Fruit fly (Drosophila melanogaster) whole organism, adult: ENCODE results near the gene Mdh2.

Source experiments
- CG11617 ChIP-seq: fragments of 200-800 bp; sonication (Bioruptor generic); optimal IDR thresholded peaks from 2 replicates; lab custom pipeline; 2017; ENCODE audit warnings: mild to moderate bottlenecking, missing biosample characterization, missing genetic modification reagents, missing genetic modification characterization
- CG12768 ChIP-seq: fragments of 200-800 bp; sonication (Bioruptor generic); optimal IDR thresholded peaks from 2 replicates; lab custom pipeline; 2017; ENCODE audit warnings: missing biosample characterization, missing genetic modification characterization, mild to moderate bottlenecking, moderate library complexity, missing genetic modification reagents
- CG14711 ChIP-seq: fragments of 200-800 bp; sonication (Bioruptor generic); optimal IDR thresholded peaks from 2 replicates; lab custom pipeline; 2018; ENCODE audit warnings: missing biosample characterization, mild to moderate bottlenecking, missing genetic modification characterization, moderate library complexity
- CG1620 ChIP-seq: fragments of 200-800 bp; sonication (Bioruptor generic); optimal IDR thresholded peaks from 2 replicates; lab custom pipeline; 2016; ENCODE audit warnings: missing biosample characterization, missing genetic modification characterization
- CG33017 ChIP-seq: fragments of 200-800 bp; sonication (Bioruptor generic); optimal IDR thresholded peaks from 2 replicates; lab custom pipeline; 2018; ENCODE audit warnings: missing biosample characterization, mild to moderate bottlenecking, missing genetic modification characterization, moderate library complexity
- CG5204 ChIP-seq: fragments of 200-800 bp; sonication (Bioruptor generic); optimal IDR thresholded peaks from 2 replicates; lab custom pipeline; 2016; ENCODE audit warnings: missing biosample characterization, missing genetic modification characterization
- CG7045 ChIP-seq: fragments of 200-800 bp; sonication (Bioruptor generic); optimal IDR thresholded peaks from 2 replicates; lab custom pipeline; 2017; ENCODE audit warnings: missing biosample characterization, mild to moderate bottlenecking, missing genetic modification characterization
- CG7101 ChIP-seq: fragments of 200-800 bp; sonication (Bioruptor generic); optimal IDR thresholded peaks from 2 replicates; lab custom pipeline; 2018; ENCODE audit warnings: missing biosample characterization, mild to moderate bottlenecking, missing genetic modification characterization, moderate library complexity
- Clk ChIP-seq: fragments of 200-800 bp; sonication (Bioruptor generic); optimal IDR thresholded peaks from 2 replicates; lab custom pipeline; 2017; ENCODE audit warnings: missing biosample characterization, missing genetic modification characterization
- Crg-1 ChIP-seq: fragments of 200-800 bp; sonication (Bioruptor generic); optimal IDR thresholded peaks from 2 replicates; lab custom pipeline; 2016; ENCODE audit warnings: missing biosample characterization, missing genetic modification characterization
- Hr96 ChIP-seq: fragments of 200-800 bp; sonication (Bioruptor generic); optimal IDR thresholded peaks from 2 replicates; lab custom pipeline; 2016; ENCODE audit warnings: missing biosample characterization, missing genetic modification characterization
- Mnt ChIP-seq: fragments of 200-800 bp; sonication (Bioruptor generic); optimal IDR thresholded peaks from 2 replicates; lab custom pipeline; 2016; ENCODE audit warnings: missing biosample characterization, mild to moderate bottlenecking, missing genetic modification characterization
- bab1 ChIP-seq: fragments of 200-800 bp; sonication (Bioruptor generic); optimal IDR thresholded peaks from 3 replicates; lab custom pipeline; 2019; ENCODE audit warnings: missing biosample characterization, mild to moderate bottlenecking, missing genetic modification characterization, moderate library complexity
- cic ChIP-seq: fragments of 200-800 bp; sonication (Bioruptor generic); optimal IDR thresholded peaks from 2 replicates; lab custom pipeline; 2017; ENCODE audit warnings: missing biosample characterization, mild to moderate bottlenecking, missing genetic modification characterization, moderate library complexity
- cnc ChIP-seq, 2 experiments: fragments of >200 bp; optimal IDR thresholded peaks; 2 replicates each; lab custom pipeline; 2017
- kay ChIP-seq: fragments of 200-800 bp; sonication (Bioruptor generic); peaks from one replicate; lab custom pipeline; 2016; ENCODE audit warnings: missing biosample characterization, missing genetic modification characterization, borderline replicate concordance
- ovo ChIP-seq: fragments of 200-800 bp; sonication (Bioruptor generic); optimal IDR thresholded peaks from 2 replicates; lab custom pipeline; 2016; ENCODE audit warnings: missing biosample characterization, missing genetic modification characterization
- pad ChIP-seq: fragments of 200-800 bp; sonication (Bioruptor generic); optimal IDR thresholded peaks from 3 replicates; lab custom pipeline; 2017; ENCODE audit warnings: missing biosample characterization, missing genetic modification characterization, mild to moderate bottlenecking, moderate library complexity, missing genetic modification reagents
- tj ChIP-seq: fragments of 200-800 bp; sonication (Bioruptor generic); optimal IDR thresholded peaks from 3 replicates; lab custom pipeline; 2017; ENCODE audit warnings: missing biosample characterization, mild to moderate bottlenecking, missing genetic modification characterization, moderate library complexity
- toe ChIP-seq: fragments of 200-800 bp; sonication (Bioruptor generic); optimal IDR thresholded peaks from 2 replicates; lab custom pipeline; 2016; ENCODE audit warnings: missing biosample characterization, missing genetic modification characterization

Gene Mdh2

DNA sequence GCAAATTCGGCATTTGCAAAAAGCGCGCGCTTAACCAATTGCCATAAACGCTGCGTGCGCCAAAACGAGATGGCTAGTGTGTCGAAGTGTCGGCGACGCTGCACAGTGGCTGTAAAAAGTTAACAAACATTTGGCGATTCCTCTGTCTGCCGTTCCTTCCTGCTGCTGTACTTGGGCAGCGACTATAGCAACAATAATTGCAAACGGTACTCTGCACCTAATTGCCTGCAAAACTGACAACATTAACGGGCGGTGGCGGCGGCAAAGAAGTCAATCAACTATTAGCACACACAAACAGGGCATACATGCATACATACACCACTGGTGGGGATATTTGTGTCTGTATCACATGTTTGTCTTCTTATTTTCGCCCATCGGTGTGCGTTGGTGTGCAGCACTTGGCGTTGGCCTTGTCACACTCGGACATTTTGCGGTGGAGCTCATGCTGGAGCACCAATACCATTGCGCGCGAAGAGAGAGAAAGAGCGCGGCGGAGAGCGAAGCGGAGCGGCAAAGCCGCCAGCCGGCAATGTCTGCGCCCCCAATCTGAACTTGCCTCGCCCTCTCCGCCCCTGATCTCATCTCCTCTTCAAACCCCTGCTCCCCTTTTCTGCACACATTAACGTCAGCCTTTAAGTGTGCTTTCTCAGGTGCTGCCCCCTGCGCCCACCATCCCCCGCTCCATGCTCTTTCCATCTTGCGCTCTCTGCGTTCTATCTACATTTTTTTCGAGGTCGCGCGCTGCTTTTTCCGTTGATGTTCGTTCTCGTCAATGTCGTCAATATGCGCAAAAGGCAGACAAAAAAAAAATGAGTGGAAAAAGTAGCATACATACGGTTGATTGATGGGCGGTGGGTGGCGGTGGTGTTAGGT is 18.2 kb downstream of the Mdh2 start:
- TF ChIP-seq ovo (GFP tag; lab: Kevin White, UChicago) (no peak), bab1 (GFP tag; lab: Kevin White, UChicago) (peak; percentile 6), pad (GFP tag; lab: Kevin White, UChicago) (peak; percentile 82), cnc (optimal IDR thresholded peaks at IDR 0.05; lab: Kevin White, UChicago) (no peak), Hr96 (GFP tag; lab: Kevin White, UChicago) (peak; percentile 33), CG5204 (GFP tag; lab: Kevin White, UChicago) (no peak), CG33017 (tag; lab: Kevin White, UChicago) (no peak), Crg-1 (GFP tag; lab: Kevin White, UChicago) (peak; percentile 53), cic (GFP tag; lab: Kevin White, UChicago) (peak; percentile 82), CG1620 (GFP tag; lab: Kevin White, UChicago) (peak; percentile 29), toe (GFP tag; lab: Kevin White, UChicago) (no peak), Clk (no peak), CG7101 (tag; lab: Kevin White, UChicago) (no peak), kay (GFP tag; lab: Kevin White, UChicago) (no peak), CG14711 (tag; lab: Kevin White, UChicago) (no peak), CG11617 (GFP tag; lab: Kevin White, UChicago) (peak; percentile 20), CG12768 (peak; percentile 55), CG7045 (GFP tag; lab: Kevin White, UChicago) (peak; percentile 36), tj (GFP tag; lab: Kevin White, UChicago) (peak; percentile 75), Mnt (GFP tag; lab: Kevin White, UChicago) (peak; percentile 52)

DNA sequence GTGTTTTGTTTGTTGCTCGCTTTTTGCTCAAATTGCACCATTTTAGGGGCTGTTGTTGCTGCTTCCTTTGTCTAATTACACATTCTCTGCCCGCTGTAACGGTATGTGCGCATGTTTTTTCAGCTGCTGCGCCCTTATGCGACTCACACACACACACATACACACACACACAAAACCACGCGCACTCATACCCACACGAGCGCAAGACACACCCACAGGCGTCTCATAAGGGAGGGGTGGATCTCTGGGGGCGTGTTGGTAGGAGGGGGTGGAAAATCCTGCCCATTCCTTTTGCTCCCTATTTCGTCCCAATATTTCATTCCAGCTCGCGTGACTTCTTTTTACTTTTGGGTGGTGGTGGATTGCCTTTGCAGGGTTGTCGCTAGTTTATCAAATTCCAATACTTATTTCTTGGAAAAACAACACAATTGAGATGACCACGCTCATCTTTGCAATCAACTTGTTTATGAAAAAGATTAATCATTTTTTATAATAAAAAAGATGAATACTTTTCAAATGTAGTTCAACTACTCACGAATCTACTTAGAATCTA is 18.9 kb downstream of the Mdh2 start:
- TF ChIP-seq CG14711 (tag; lab: Kevin White, UChicago) (peak; percentile 80), ovo (GFP tag; lab: Kevin White, UChicago) (peak; percentile 73), kay (GFP tag; lab: Kevin White, UChicago) (peak; percentile 73), CG1620 (GFP tag; lab: Kevin White, UChicago) (no peak)

DNA sequence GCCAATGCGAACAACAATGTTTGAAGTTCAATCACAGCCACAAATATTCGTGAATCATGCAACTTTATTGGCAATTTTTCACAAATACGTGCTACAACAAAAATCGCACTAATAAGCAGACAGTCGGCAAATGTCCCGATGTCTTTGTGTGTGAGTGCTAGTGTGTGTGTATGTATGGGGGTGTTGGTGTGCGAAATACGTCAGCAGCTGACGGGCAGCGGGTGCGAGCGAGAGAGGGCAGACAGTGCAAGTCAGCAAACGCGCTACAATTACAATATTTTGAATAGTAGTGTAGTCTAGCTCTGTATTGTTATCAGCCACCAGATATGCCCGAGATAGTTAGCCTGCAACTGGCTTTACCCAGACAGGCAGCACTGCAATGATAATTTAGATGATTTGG is 19.8 kb downstream of the Mdh2 start:
- TF ChIP-seq Clk, result no peak
- peak; percentile 19 for TF ChIP-seq bab1 (GFP tag; lab: Kevin White, UChicago)
- peak in 1 of 2 experiments; percentile 83 for TF ChIP-seq cnc (optimal IDR thresholded peaks at IDR 0.05; lab: Kevin White, UChicago)
- TF ChIP-seq kay (GFP tag; lab: Kevin White, UChicago), result no peak
- TF ChIP-seq CG33017 (tag; lab: Kevin White, UChicago), result no peak
- TF ChIP-seq pad (GFP tag; lab: Kevin White, UChicago), result no peak
- TF ChIP-seq CG12768, result peak; percentile 68
- TF ChIP-seq ovo (GFP tag; lab: Kevin White, UChicago), result no peak
- no peak for TF ChIP-seq CG11617 (GFP tag; lab: Kevin White, UChicago)
- no peak for TF ChIP-seq Crg-1 (GFP tag; lab: Kevin White, UChicago)
- no peak for TF ChIP-seq Mnt (GFP tag; lab: Kevin White, UChicago)
- TF ChIP-seq cic (GFP tag; lab: Kevin White, UChicago), result peak; percentile 84
- no peak for TF ChIP-seq CG7045 (GFP tag; lab: Kevin White, UChicago)
- TF ChIP-seq CG14711 (tag; lab: Kevin White, UChicago), result no peak
- TF ChIP-seq toe (GFP tag; lab: Kevin White, UChicago), result no peak
- peak; percentile 95 for TF ChIP-seq tj (GFP tag; lab: Kevin White, UChicago)
- no peak for TF ChIP-seq CG7101 (tag; lab: Kevin White, UChicago)

dm6 chr3R:18249268-18249667 is 23.1 kb downstream of the Mdh2 start:
- no peak for TF ChIP-seq CG7101 (tag; lab: Kevin White, UChicago)
- TF ChIP-seq ovo (GFP tag; lab: Kevin White, UChicago), result peak; percentile 43
- TF ChIP-seq tj (GFP tag; lab: Kevin White, UChicago), result peak; percentile 46
- TF ChIP-seq cic (GFP tag; lab: Kevin White, UChicago), result no peak
- peak; percentile 19 for TF ChIP-seq pad (GFP tag; lab: Kevin White, UChicago)

dm6 chr3R:18250815-18251214 is 24.6 kb downstream of the Mdh2 start, which contains the start of gene CG18598:
Gene CG18598 (plus strand): TSS chr3R:18251115.
- TF ChIP-seq cic (GFP tag; lab: Kevin White, UChicago) (no peak), tj (GFP tag; lab: Kevin White, UChicago) (peak; percentile 26)

- no peak for TF ChIP-seq CG5204 (GFP tag; lab: Kevin White, UChicago)
- TF ChIP-seq Crg-1 (GFP tag; lab: Kevin White, UChicago), result no peak
- no peak for TF ChIP-seq ovo (GFP tag; lab: Kevin White, UChicago)
- no peak for TF ChIP-seq pad (GFP tag; lab: Kevin White, UChicago)
- TF ChIP-seq toe (GFP tag; lab: Kevin White, UChicago), result no peak
- no peak for TF ChIP-seq kay (GFP tag; lab: Kevin White, UChicago)
- TF ChIP-seq CG7045 (GFP tag; lab: Kevin White, UChicago), result no peak
- no peak for TF ChIP-seq tj (GFP tag; lab: Kevin White, UChicago)
- TF ChIP-seq CG33017 (tag; lab: Kevin White, UChicago), result no peak
- TF ChIP-seq CG11617 (GFP tag; lab: Kevin White, UChicago), result no peak
Observed at dm6 chr3R:18251876-18252275, 25.7 kb downstream of the Mdh2 start.
